Worm (Caenorhabditis elegans) whole organism, early embryonic: ENCODE measurements around the gene str-108.

Experiments used
- ama-1 ChIP-seq: fragments of 150-350 bp; optimal IDR thresholded peaks from 2 replicates; lab custom pipeline; 2014
- ceh-36 ChIP-seq: sonication (generic microtip); optimal IDR thresholded peaks from 2 replicates; lab custom pipeline; 2016; ENCODE audit warnings: missing genetic modification characterization, inconsistent platforms, missing compliant biosample characterization
- flt-1 ChIP-seq: fragments of 200-800 bp; sonication (Bioruptor generic); IDR thresholded peaks from 2 replicates; pipeline ENCODE4 v1.3.6; 2022; ENCODE audit warnings: missing genetic modification characterization, missing compliant biosample characterization
- sea-1 ChIP-seq: fragments of 200-800 bp; sonication (Bioruptor generic); conservative IDR thresholded peaks from 2 replicates; pipeline ENCODE4 v1.3.6; 2022; ENCODE audit warnings: missing genetic modification characterization, missing compliant biosample characterization
- tra-4 ChIP-seq: sonication (generic microtip); optimal IDR thresholded peaks from 2 replicates; lab custom pipeline; 2017; ENCODE audit warnings: missing genetic modification characterization, missing compliant biosample characterization

- TF ChIP-seq flt-1 (GFP tag; lab: Robert Waterston, UW) (no peak), sea-1 (GFP tag; lab: Robert Waterston, UW) (no peak), ceh-36 (tag; lab: Kevin White, UChicago) (no peak), ama-1 (no peak), tra-4 (tag; lab: Kevin White, UChicago) (no peak)
Measured at ce11 chrV:16139529-16139928, 26.5 kb upstream of the str-108 start, which contains the start of gene clc-11.
